Fruit fly (Drosophila melanogaster): Measurements from ENCODE around the gene ND-B18.
A peak's percentile ranks its signal among the peaks of the same experiment; 100 is the strongest.

The ND-B18 gene

dm6 chrX:15079945-15080344 is 16.4 kb downstream of the ND-B18 start:
- TF ChIP-seq CTCF (optimal IDR thresholded peaks at IDR 0.05) (no peak), CG8478 (optimal IDR thresholded peaks at IDR 0.05) (no peak)

dm6 chrX:15080780-15081402 is 17.4 kb downstream of the ND-B18 start, which contains the start of gene CG33177:
CG33177 (plus strand) TSS chrX:15081367.
- peak; percentile 76 to 87 for TF ChIP-seq CTCF (optimal IDR thresholded peaks at IDR 0.05)
- no peak for TF ChIP-seq CG8478 (optimal IDR thresholded peaks at IDR 0.05)

- TF ChIP-seq CG8478 (optimal IDR thresholded peaks at IDR 0.05) (no peak), CTCF (optimal IDR thresholded peaks at IDR 0.05) (no peak)
These were observed 19.1 kb downstream of the ND-B18 start, which contains the start of gene CG33178 for dm6 chrX:15082681-15083080. CG33178 (plus strand) TSS chrX:15082827.

- TF ChIP-seq CTCF (optimal IDR thresholded peaks at IDR 0.05) (no peak), CG8478 (optimal IDR thresholded peaks at IDR 0.05) (no peak)
These were observed 21.1 kb downstream of the ND-B18 start, which contains the start of gene Cox17 for dm6 chrX:15084580-15085138. Cox17 (minus strand) TSS chrX:15084699.

dm6 chrX:15085777-15086510 is 22.4 kb downstream of the ND-B18 start, which contains the start of the genes CG15027 and Dbct:
CG15027 (minus strand) TSS chrX:15085827.
Dbct (plus strand) TSS chrX:15086125.
- TF ChIP-seq CG8478 (optimal IDR thresholded peaks at IDR 0.05) (no peak), CTCF (optimal IDR thresholded peaks at IDR 0.05) (no peak)

- no peak for TF ChIP-seq CTCF (optimal IDR thresholded peaks at IDR 0.05)
These were observed 25.7 kb downstream of the ND-B18 start, which contains the start of gene Rab3-GEF for dm6 chrX:15089146-15089698. Rab3-GEF (plus strand) TSS chrX:15089682.

- no peak for TF ChIP-seq CG8478 (optimal IDR thresholded peaks at IDR 0.05)
These were observed 26.8 kb downstream of the ND-B18 start for dm6 chrX:15090371-15090770.

dm6 chrX:15091159-15091558 is 27.6 kb downstream of the ND-B18 start:
- no peak for TF ChIP-seq CTCF (optimal IDR thresholded peaks at IDR 0.05)
- TF ChIP-seq CG8478 (optimal IDR thresholded peaks at IDR 0.05), result no peak

- TF ChIP-seq CG8478 (optimal IDR thresholded peaks at IDR 0.05), result no peak
- no peak for TF ChIP-seq CTCF (optimal IDR thresholded peaks at IDR 0.05)
These were observed 32.4 kb downstream of the ND-B18 start, which contains the start of gene CG9072 for dm6 chrX:15095942-15096341. CG9072 (minus strand) TSS chrX:15096042.

- TF ChIP-seq CTCF (optimal IDR thresholded peaks at IDR 0.05) (no peak), CG8478 (optimal IDR thresholded peaks at IDR 0.05) (no peak)
These were observed 48.4 kb downstream of the ND-B18 start for dm6 chrX:15111888-15112287.
